Worm (Caenorhabditis elegans) whole organism, L4 larva: ENCODE data around the gene sphk-1.

Source experiments
- fos-1 ChIP-seq: fragments of 150-350 bp; optimal IDR thresholded peaks from 2 replicates; lab custom pipeline; 2014; ENCODE audit warnings: missing biosample characterization, missing genetic modification characterization
- lin-39 ChIP-seq: fragments of 150-350 bp; optimal IDR thresholded peaks from 2 replicates; lab custom pipeline; 2014; ENCODE audit warnings: missing biosample characterization, missing genetic modification reagents, missing genetic modification characterization
- lsy-2 ChIP-seq, 2 experiments: fragments of 150-350 bp in 1 of 2; sonication (generic microtip) in 1 of 2; optimal IDR thresholded peaks; 2 replicates each; lab custom pipeline; 2014 to 2017; ENCODE audit warnings: missing biosample characterization in 2 of 2, missing genetic modification characterization in 2 of 2
- nhr-41 ChIP-seq: fragments of 200-800 bp; sonication (Bioruptor generic); IDR thresholded peaks from 2 replicates; pipeline ENCODE4 v1.3.6; 2022; ENCODE audit warnings: missing genetic modification reagents, missing genetic modification characterization, missing compliant biosample characterization
- set-16 ChIP-seq: fragments of 200-800 bp; sonication (Bioruptor generic); IDR thresholded peaks from 2 replicates; pipeline ENCODE4 v1.3.6; 2022; ENCODE audit warnings: missing genetic modification reagents, missing genetic modification characterization, missing compliant biosample characterization
- snpc-1.2 ChIP-seq: fragments of 200-800 bp; sonication (Bioruptor generic); IDR thresholded peaks from 2 replicates; pipeline ENCODE4 v1.3.6; 2022; ENCODE audit warnings: missing genetic modification reagents, missing genetic modification characterization, missing compliant biosample characterization
- snpc-4 ChIP-seq: fragments of 150-350 bp; optimal IDR thresholded peaks from 2 replicates; lab custom pipeline; 2014; ENCODE audit warnings: missing biosample characterization, missing genetic modification characterization

ce11 chrII:8691344-8691960 is 10.0 kb downstream of the sphk-1 start, which contains the start of gene C34C6.3:
- TF ChIP-seq lsy-2 (tag; optimal IDR thresholded peaks at IDR 0.05; lab: Kevin White, UChicago) (no peak), snpc-4 (no peak), lin-39 (tag; lab: Kevin White, UChicago) (no peak), nhr-41 (GFP tag; lab: Robert Waterston, UW) (no peak), snpc-1.2 (GFP tag; lab: Robert Waterston, UW) (no peak), fos-1 (tag; lab: Kevin White, UChicago) (no peak), set-16 (GFP tag; lab: Robert Waterston, UW) (no peak)
